Worm (Caenorhabditis elegans): ENCODE results near the gene apy-1.
A peak's percentile ranks its signal among the peaks of the same experiment; 100 is the strongest.

Gene apy-1

DNA sequence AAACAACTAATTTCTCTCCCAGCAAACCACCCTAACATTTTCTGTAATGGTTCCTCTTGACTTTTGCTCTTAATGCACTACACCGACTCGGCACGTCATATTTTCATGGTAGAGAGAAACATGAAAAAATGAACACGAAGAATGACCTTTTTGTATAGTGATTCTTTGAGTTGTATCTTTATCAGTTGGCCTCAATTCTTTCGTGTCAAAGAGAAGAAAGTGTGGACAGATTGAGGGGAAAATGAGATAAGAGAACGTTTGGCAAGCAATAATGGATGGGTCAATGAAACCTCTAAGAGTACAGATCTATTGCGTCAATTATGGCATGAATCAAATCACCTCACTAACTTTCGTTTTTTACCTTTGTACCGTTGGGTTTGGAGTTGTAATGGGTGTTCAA is 6.4 kb upstream of the apy-1 start:
- TF ChIP-seq nhr-77 (tag; optimal IDR thresholded peaks at IDR 0.05) (peak; percentile 17), nhr-28 (tag; optimal IDR thresholded peaks at IDR 0.05) (peak; percentile 98), mdl-1 (tag; optimal IDR thresholded peaks at IDR 0.05) (peak in 1 of 2 experiments; percentile 41), lsy-2 (tag; optimal IDR thresholded peaks at IDR 0.05) (peak in 1 of 2 experiments; percentile 5), unc-62 (GFP tag; optimal IDR thresholded peaks at IDR 0.05 in 1 of 2) (peak in 1 of 2 experiments; percentile 98), unc-62 (tag; optimal IDR thresholded peaks at IDR 0.05) (no peak), mxl-3 (GFP tag; optimal IDR thresholded peaks at IDR 0.05) (peak; percentile 31), hif-1 (tag; optimal IDR thresholded peaks at IDR 0.05) (peak in 1 of 2 experiments; percentile 2), tra-1 (GFP tag; IDR thresholded peaks at IDR 0.05) (peak; percentile 80), php-3 (GFP tag; IDR thresholded peaks at IDR 0.05) (peak; percentile 61), mep-1 (tag; optimal IDR thresholded peaks at IDR 0.05) (peak; percentile 16), unc-130 (GFP tag; optimal IDR thresholded peaks at IDR 0.05) (no peak), pqm-1 (tag; optimal IDR thresholded peaks at IDR 0.05) (peak; percentile 97), lin-1 (GFP tag; IDR thresholded peaks at IDR 0.05) (peak; percentile 38; the same call in 1 of the 2 replicates), nhr-48 (tag; optimal IDR thresholded peaks at IDR 0.05) (peak; percentile 56), daf-16 (GFP tag; optimal IDR thresholded peaks at IDR 0.05) (no peak), daf-16 (tag; optimal IDR thresholded peaks at IDR 0.05) (peak; percentile 87), ztf-7 (tag; optimal IDR thresholded peaks at IDR 0.05) (no peak), dmd-6 (GFP tag; IDR thresholded peaks at IDR 0.05) (peak; percentile 86), F26F4.8 (GFP tag; conservative IDR thresholded peaks at IDR 0.05) (no peak), ceh-32 (tag; optimal IDR thresholded peaks at IDR 0.05; ENCODE audit: poor library complexity) (no peak), madf-9 (GFP tag; conservative IDR thresholded peaks at IDR 0.05) (no peak), daf-8 (GFP tag; IDR thresholded peaks at IDR 0.05) (no peak), dve-1 (tag; optimal IDR thresholded peaks at IDR 0.05; ENCODE audit: insufficient read depth) (peak; percentile 76), mes-2 (tag; optimal IDR thresholded peaks at IDR 0.05; ENCODE audit: poor library complexity, severe bottlenecking) (no peak), nhr-11 (tag; optimal IDR thresholded peaks at IDR 0.05) (peak; percentile 33), nhr-41 (GFP tag; IDR thresholded peaks at IDR 0.05) (0 out of 2 replicates have a peak, but pooled peaks have one; percentile 56), F10B5.3 (tag; optimal IDR thresholded peaks at IDR 0.05) (no peak), hlh-11 (tag; optimal IDR thresholded peaks at IDR 0.05) (peak; percentile 76), ceh-20 (GFP tag; IDR thresholded peaks at IDR 0.05) (no peak)

DNA sequence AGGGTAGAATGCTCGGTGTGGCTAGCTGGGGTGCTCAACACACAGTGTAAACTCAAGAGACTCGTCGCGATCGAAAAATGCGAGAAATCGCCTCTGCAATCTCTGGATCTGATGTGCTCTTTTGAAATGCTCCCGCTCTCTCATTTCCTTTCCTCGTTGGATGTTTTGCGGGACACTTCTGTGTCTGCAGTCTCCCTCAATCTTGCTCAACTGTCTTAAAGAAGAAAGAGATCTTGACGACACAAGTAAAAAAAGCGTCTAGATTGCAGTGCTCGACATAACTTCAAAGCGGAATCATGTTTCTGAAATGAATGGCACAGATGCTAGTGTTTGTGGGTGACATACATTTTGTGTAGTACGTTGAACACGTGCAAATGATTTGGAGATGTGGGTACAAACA is 4.1 kb upstream of the apy-1 start:
- TF ChIP-seq hlh-11 (tag; optimal IDR thresholded peaks at IDR 0.05) (peak; percentile 45), daf-16 (GFP tag; optimal IDR thresholded peaks at IDR 0.05) (peak in 1 of 2 experiments; percentile 45), daf-16 (tag; optimal IDR thresholded peaks at IDR 0.05) (no peak), nhr-11 (tag; optimal IDR thresholded peaks at IDR 0.05) (peak; percentile 51), hmg-1.1 (GFP tag; IDR thresholded peaks at IDR 0.05) (peak; percentile 37; the same call in 1 of the 2 replicates), snpc-4 (tag; optimal IDR thresholded peaks at IDR 0.05) (no peak)

- no peak for TF ChIP-seq attf-4 (tag; optimal IDR thresholded peaks at IDR 0.05)
- TF ChIP-seq Y105C5A.15 (GFP tag; IDR thresholded peaks at IDR 0.05): no peak
- TF ChIP-seq dmd-6 (GFP tag; IDR thresholded peaks at IDR 0.05): no peak
- TF ChIP-seq lsy-2 (tag; optimal IDR thresholded peaks at IDR 0.05): no peak
- TF ChIP-seq aly-2 (tag; optimal IDR thresholded peaks at IDR 0.05): no peak
These were observed 3.9 kb upstream of the apy-1 start, which contains the start of the genes unc-98 and F08C6.18 for ce11 chrX:7573572-7573628. unc-98 (minus strand) TSS chrX:7573619. F08C6.18 (minus strand) TSS chrX:7573628.

DNA sequence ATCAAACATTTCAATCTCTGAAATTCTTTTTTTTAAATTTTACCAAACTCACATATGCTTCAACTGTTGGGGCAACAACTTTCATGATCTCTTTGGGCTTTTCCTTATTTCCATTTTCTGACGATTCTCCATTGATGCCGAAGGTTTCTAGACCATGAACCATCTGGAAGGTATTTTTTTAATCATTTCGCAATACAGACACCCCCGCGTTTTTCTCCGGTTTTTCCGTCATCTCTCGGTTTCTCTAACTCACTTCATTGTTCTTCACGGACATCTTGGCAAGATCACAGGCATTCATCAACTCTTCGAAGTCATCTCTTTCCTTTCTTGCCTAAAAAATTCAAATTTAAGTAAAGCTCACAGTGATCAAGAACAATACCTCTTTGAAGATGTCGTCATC is 3.6 kb upstream of the apy-1 start:
- no peak for TF ChIP-seq ZK546.5 (tag; optimal IDR thresholded peaks at IDR 0.05)
- TF ChIP-seq aha-1 (tag): peak; percentile 5

Data from whole organism, L4 larva.